Fruit fly (Drosophila melanogaster) whole organism, embryonic: ENCODE data around the gene CG17666.

Experiments used
- Abd-B ChIP-seq: fragments of 200-800 bp; sonication (Bioruptor generic); optimal IDR thresholded peaks from 2 replicates; lab custom pipeline; 2018; ENCODE audit warnings: missing biosample characterization, mild to moderate bottlenecking, missing genetic modification characterization, moderate library complexity
- Asciz ChIP-seq: fragments of 200-800 bp; sonication (Bioruptor generic); optimal IDR thresholded peaks from 2 replicates; lab custom pipeline; 2017; ENCODE audit warnings: missing biosample characterization, mild to moderate bottlenecking, missing genetic modification characterization, missing genetic modification reagents
- CG10274 ChIP-seq: fragments of 200-800 bp; sonication (Bioruptor generic); optimal IDR thresholded peaks from 3 replicates; lab custom pipeline; 2017; ENCODE audit warnings: missing biosample characterization, mild to moderate bottlenecking, missing genetic modification characterization
- CG10431 ChIP-seq: fragments of 200-800 bp; sonication (Bioruptor generic); optimal IDR thresholded peaks from 3 replicates; lab custom pipeline; 2018; ENCODE audit warnings: missing biosample characterization, mild to moderate bottlenecking, missing genetic modification characterization
- CG12659 ChIP-seq: fragments of 200-800 bp; sonication (Bioruptor generic); optimal IDR thresholded peaks from 3 replicates; lab custom pipeline; 2017; ENCODE audit warnings: mild to moderate bottlenecking, missing biosample characterization, missing genetic modification reagents, missing genetic modification characterization
- CG13287 ChIP-seq: fragments of 200-800 bp; sonication (Bioruptor generic); IDR thresholded peaks from 2 replicates; pipeline ENCODE4 v1.3.6; 2022; ENCODE audit warnings: missing biosample characterization, missing genetic modification characterization; ENCODE audit not compliant: partially characterized antibody
- CG13624 ChIP-seq: fragments of 200-800 bp; sonication (Bioruptor generic); optimal IDR thresholded peaks from 2 replicates; lab custom pipeline; 2016; ENCODE audit warnings: missing biosample characterization, missing genetic modification characterization
- CG34224 ChIP-seq: fragments of 200-800 bp; sonication (Bioruptor generic); IDR thresholded peaks from 3 replicates; pipeline ENCODE4 v1.3.6; 2022; ENCODE audit warnings: missing biosample characterization, missing genetic modification characterization; ENCODE audit not compliant: partially characterized antibody
- CG4617 ChIP-seq: fragments of 200-800 bp; sonication (Bioruptor generic); optimal IDR thresholded peaks from 3 replicates; lab custom pipeline; 2016; ENCODE audit warnings: missing biosample characterization, missing genetic modification characterization, borderline replicate concordance
- CG4707 ChIP-seq: fragments of 200-800 bp; sonication (Bioruptor generic); optimal IDR thresholded peaks from 2 replicates; lab custom pipeline; 2018; ENCODE audit warnings: missing biosample characterization, mild to moderate bottlenecking, missing genetic modification characterization, moderate library complexity
- CG4820 ChIP-seq: fragments of 200-800 bp; sonication (Bioruptor generic); optimal IDR thresholded peaks from 3 replicates; lab custom pipeline; 2016; ENCODE audit warnings: missing biosample characterization, missing genetic modification characterization
- CG6689 ChIP-seq: fragments of 200-800 bp; sonication (Bioruptor generic); IDR thresholded peaks from 2 replicates; pipeline ENCODE4 v1.3.6; 2022; ENCODE audit warnings: missing biosample characterization, missing genetic modification characterization
- CG6765 ChIP-seq: fragments of 200-800 bp; sonication (Bioruptor generic); optimal IDR thresholded peaks from 3 replicates; lab custom pipeline; 2017; ENCODE audit warnings: missing biosample characterization, mild to moderate bottlenecking, missing genetic modification characterization
- CG7556 ChIP-seq: fragments of 200-800 bp; sonication (Bioruptor generic); optimal IDR thresholded peaks from 2 replicates; lab custom pipeline; 2017; ENCODE audit warnings: missing biosample characterization, mild to moderate bottlenecking, missing genetic modification characterization
- CG7987 ChIP-seq: fragments of 200-800 bp; sonication (Bioruptor generic); optimal IDR thresholded peaks from 2 replicates; lab custom pipeline; 2018; ENCODE audit warnings: missing biosample characterization, mild to moderate bottlenecking, missing genetic modification characterization, moderate library complexity
- Chrac-16 ChIP-seq: fragments of 200-800 bp; sonication (Bioruptor generic); optimal IDR thresholded peaks from 3 replicates; lab custom pipeline; 2016; ENCODE audit warnings: missing biosample characterization, missing genetic modification characterization
- D19B ChIP-seq: fragments of 200-800 bp; sonication (Bioruptor generic); optimal IDR thresholded peaks from 2 replicates; lab custom pipeline; 2017; ENCODE audit warnings: missing biosample characterization, mild to moderate bottlenecking, missing genetic modification characterization
- Dp ChIP-seq: fragments of 200-800 bp; sonication (Bioruptor generic); optimal IDR thresholded peaks from 2 replicates; lab custom pipeline; 2018; ENCODE audit warnings: missing biosample characterization, mild to moderate bottlenecking, missing genetic modification characterization, moderate library complexity
- E2f2 ChIP-seq: fragments of 200-800 bp; sonication (Bioruptor generic); IDR thresholded peaks from 2 replicates; pipeline ENCODE4 v1.3.6; 2022; ENCODE audit warnings: missing biosample characterization, missing genetic modification characterization
- Jarid2 ChIP-seq: fragments of 200-800 bp; sonication (Bioruptor generic); optimal IDR thresholded peaks from 3 replicates; lab custom pipeline; 2017; ENCODE audit warnings: mild to moderate bottlenecking, missing biosample characterization, missing genetic modification reagents, missing genetic modification characterization
- MBD-R2 ChIP-seq: fragments of 200-800 bp; sonication (Bioruptor generic); IDR thresholded peaks from 2 replicates; pipeline ENCODE4 v1.3.6; 2022; ENCODE audit warnings: missing biosample characterization, missing genetic modification characterization
- Nf-YA ChIP-seq: fragments of 200-800 bp; sonication (Bioruptor generic); IDR thresholded peaks from 2 replicates; pipeline ENCODE4 v1.3.6; 2022; ENCODE audit warnings: missing biosample characterization, missing genetic modification characterization
- Rfx ChIP-seq: fragments of 200-800 bp; sonication (Bioruptor generic); IDR thresholded peaks from 2 replicates; pipeline ENCODE4 v1.3.6; 2022; ENCODE audit warnings: missing biosample characterization, missing genetic modification characterization
- Side ChIP-seq: fragments of 200-800 bp; sonication (Bioruptor generic); optimal IDR thresholded peaks from 2 replicates; lab custom pipeline; 2016; ENCODE audit warnings: missing biosample characterization, missing genetic modification characterization
- YL-1 ChIP-seq: fragments of 200-800 bp; sonication (Bioruptor generic); optimal IDR thresholded peaks from 3 replicates; lab custom pipeline; 2017; ENCODE audit warnings: missing biosample characterization, mild to moderate bottlenecking, missing genetic modification characterization
- br ChIP-seq: fragments of >200 bp; optimal IDR thresholded peaks from 2 replicates; lab custom pipeline; 2017
- cad ChIP-seq: fragments of >200 bp; optimal IDR thresholded peaks from 2 replicates; lab custom pipeline; 2017; ENCODE audit warnings: missing biosample characterization, missing genetic modification characterization
- chm ChIP-seq: fragments of 200-800 bp; sonication (Bioruptor generic); IDR thresholded peaks from 2 replicates; pipeline ENCODE4 v1.3.6; 2022; ENCODE audit warnings: missing biosample characterization, missing genetic modification characterization
- fd3F ChIP-seq: fragments of 200-800 bp; sonication (Bioruptor generic); optimal IDR thresholded peaks from 2 replicates; lab custom pipeline; 2018; ENCODE audit warnings: missing biosample characterization, mild to moderate bottlenecking, missing genetic modification characterization, moderate library complexity
- fu2 ChIP-seq: fragments of 200-800 bp; sonication (Bioruptor generic); optimal IDR thresholded peaks from 2 replicates; lab custom pipeline; 2016; ENCODE audit warnings: missing biosample characterization, missing genetic modification characterization
- gfzf ChIP-seq: fragments of 200-800 bp; sonication (Bioruptor generic); optimal IDR thresholded peaks from 2 replicates; lab custom pipeline; 2016; ENCODE audit warnings: missing biosample characterization, mild to moderate bottlenecking, missing genetic modification characterization, moderate library complexity
- hb ChIP-seq: fragments of 200-800 bp; sonication (Bioruptor generic); IDR thresholded peaks from 3 replicates; pipeline ENCODE4 v1.3.6; 2022; ENCODE audit warnings: missing biosample characterization, missing genetic modification characterization; ENCODE audit not compliant: partially characterized antibody
- lbe ChIP-seq: fragments of 200-800 bp; sonication (Bioruptor generic); optimal IDR thresholded peaks from 2 replicates; lab custom pipeline; 2016; ENCODE audit warnings: missing biosample characterization, mild to moderate bottlenecking, missing genetic modification characterization
- lmd ChIP-seq: fragments of 200-800 bp; sonication (Bioruptor generic); IDR thresholded peaks from 2 replicates; pipeline ENCODE4 v1.3.6; 2022; ENCODE audit warnings: missing biosample characterization, missing genetic modification characterization
- lola ChIP-seq, 3 experiments: fragments of >200 bp in 2 of 3; fragments of 200-800 bp in 1 of 3; sonication (Bioruptor generic) in 1 of 3; optimal IDR thresholded peaks; 2 replicates each; lab custom pipeline; 2017 to 2019; ENCODE audit warnings: missing biosample characterization in 3 of 3, missing genetic modification characterization in 3 of 3, mild to moderate bottlenecking in 1 of 3, moderate library complexity in 1 of 3
- nom ChIP-seq: fragments of 200-800 bp; sonication (Bioruptor generic); optimal IDR thresholded peaks from 2 replicates; lab custom pipeline; 2017; ENCODE audit warnings: missing biosample characterization, missing genetic modification characterization, mild to moderate bottlenecking, moderate library complexity, missing genetic modification reagents
- pnt ChIP-seq: fragments of 200-800 bp; sonication (Bioruptor generic); optimal IDR thresholded peaks from 3 replicates; lab custom pipeline; 2016; ENCODE audit warnings: missing biosample characterization, missing genetic modification characterization
- pzg ChIP-seq: fragments of 200-800 bp; sonication (Bioruptor generic); optimal IDR thresholded peaks from 3 replicates; lab custom pipeline; 2018; ENCODE audit warnings: missing biosample characterization, mild to moderate bottlenecking, missing genetic modification characterization, moderate library complexity
- schlank ChIP-seq: fragments of 200-800 bp; sonication (Bioruptor generic); optimal IDR thresholded peaks from 2 replicates; lab custom pipeline; 2018; ENCODE audit warnings: missing biosample characterization, mild to moderate bottlenecking, missing genetic modification characterization
- sd ChIP-seq: fragments of 200-800 bp; sonication (Bioruptor generic); optimal IDR thresholded peaks from 3 replicates; lab custom pipeline; 2018; ENCODE audit warnings: missing biosample characterization, mild to moderate bottlenecking, missing genetic modification characterization, moderate library complexity
- sens ChIP-seq: fragments of 200-800 bp; sonication (Bioruptor generic); peaks from one replicate; lab custom pipeline; 2016; ENCODE audit warnings: missing biosample characterization, missing genetic modification characterization
- stc ChIP-seq: fragments of 200-800 bp; sonication (Bioruptor generic); IDR thresholded peaks from 2 replicates; pipeline ENCODE4 v1.3.6; 2022; ENCODE audit warnings: missing biosample characterization, missing genetic modification characterization
- tll ChIP-seq, 2 experiments: fragments of 200-800 bp in 1 of 2; fragments of >200 bp in 1 of 2; sonication (Bioruptor generic) in 1 of 2; optimal IDR thresholded peaks; 2 replicates each; lab custom pipeline; 2017 to 2019; ENCODE audit warnings: missing biosample characterization in 2 of 2, missing genetic modification characterization in 2 of 2, mild to moderate bottlenecking in 1 of 2, moderate library complexity in 1 of 2
- vvl ChIP-seq: fragments of 200-800 bp; sonication (Bioruptor generic); IDR thresholded peaks from 2 replicates; pipeline ENCODE4 v1.3.6; 2022; ENCODE audit warnings: missing biosample characterization, missing genetic modification characterization

CG17666 gene

dm6 chr3L:12741608-12742007, 39.5 kb upstream of the CG17666 start, which contains the start of gene CG32112 (continued):
- no peak for TF ChIP-seq CG10274 (GFP tag; lab: Kevin White, UChicago)
- TF ChIP-seq Chrac-16 (GFP tag; lab: Kevin White, UChicago): peak; percentile 20

- TF ChIP-seq D19B (GFP tag; lab: Kevin White, UChicago) (peak; percentile 31), hb (GFP tag; lab: Robert Waterston, UW) (no peak), cad (GFP tag; lab: Kevin White, UChicago) (no peak), Abd-B (no peak), nom (peak; percentile 27), CG4820 (GFP tag; lab: Kevin White, UChicago) (no peak), lmd (GFP tag; lab: Robert Waterston, UW) (no peak), schlank (tag; lab: Kevin White, UChicago) (no peak), E2f2 (GFP tag; lab: Robert Waterston, UW) (peak; percentile 65), CG6765 (GFP tag; lab: Kevin White, UChicago) (no peak), pzg (peak; percentile 23), Rfx (GFP tag; lab: Robert Waterston, UW) (no peak), tll (GFP tag; optimal IDR thresholded peaks at IDR 0.05; lab: Kevin White, UChicago) (no peak), CG13287 (GFP tag; lab: Robert Waterston, UW) (peak; percentile 18; the same call in 1 of the 2 replicates), stc (GFP tag; lab: Robert Waterston, UW) (no peak), pnt (GFP tag; lab: Kevin White, UChicago) (no peak), Asciz (no peak), fd3F (no peak), CG10431 (GFP tag; lab: Kevin White, UChicago) (no peak), br (no peak), Dp (GFP tag; lab: Kevin White, UChicago) (peak; percentile 61), CG34224 (GFP tag; lab: Robert Waterston, UW) (peak; percentile 18; the same call in 1 of the 3 replicates), CG12659 (GFP tag; lab: Kevin White, UChicago) (peak; percentile 30), Jarid2 (GFP tag; lab: Kevin White, UChicago) (no peak), lola (GFP tag; optimal IDR thresholded peaks at IDR 0.05; lab: Kevin White, UChicago) (no peak), sens (GFP tag; lab: Kevin White, UChicago) (peak; percentile 54), CG7987 (no peak), MBD-R2 (GFP tag; lab: Robert Waterston, UW) (peak; percentile 37; the same call in 1 of the 2 replicates), vvl (GFP tag; lab: Robert Waterston, UW) (peak; percentile 22; the same call in 1 of the 2 replicates), lbe (GFP tag; lab: Kevin White, UChicago) (peak; percentile 51), fu2 (GFP tag; lab: Kevin White, UChicago) (no peak), CG13624 (GFP tag; lab: Kevin White, UChicago) (no peak), chm (no peak), CG7556 (GFP tag; lab: Kevin White, UChicago) (no peak), YL-1 (peak; percentile 19), CG6689 (GFP tag; lab: Robert Waterston, UW) (no peak), Nf-YA (GFP tag; lab: Robert Waterston, UW) (no peak), CG4707 (GFP tag; lab: Kevin White, UChicago) (no peak), gfzf (GFP tag; lab: Kevin White, UChicago) (peak; percentile 57), sd (tag; lab: Kevin White, UChicago) (no peak), CG4617 (GFP tag; lab: Kevin White, UChicago) (peak; percentile 18), Side (GFP tag; lab: Kevin White, UChicago) (no peak)
Observed at dm6 chr3L:12745121-12745770, 35.9 kb upstream of the CG17666 start, which contains the start of gene CG32109. CG32109 (plus strand) TSS chr3L:12745344.
